Worm (Caenorhabditis elegans): ENCODE measurements around the gene str-92.

str-92 gene

DNA sequence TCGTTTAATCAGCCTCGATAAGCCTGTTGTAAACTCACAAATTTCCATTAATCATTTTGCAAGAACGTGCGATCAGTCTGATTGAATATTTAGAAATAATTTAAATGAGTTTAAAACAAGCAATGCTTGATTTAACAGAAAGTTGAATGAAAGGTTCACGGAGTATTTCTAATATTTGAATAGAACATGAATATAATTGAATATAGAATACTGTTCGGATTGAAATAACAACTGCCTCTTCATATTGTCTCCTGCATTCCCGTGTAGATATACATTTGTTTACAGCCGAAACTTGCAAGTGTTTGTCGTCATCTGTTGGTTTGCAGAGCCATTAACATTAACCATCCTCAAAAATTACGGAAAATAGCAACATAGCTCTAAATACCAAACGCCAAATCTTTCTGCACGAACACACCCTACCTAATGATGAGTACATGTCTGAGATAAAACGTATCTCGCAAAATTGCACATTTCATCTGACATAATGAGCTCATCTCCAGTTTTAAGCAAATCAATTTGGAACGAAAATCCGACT is 24.3 kb upstream of the str-92 start, which contains the start of the genes Y26G10.5 and srh-32:
Y26G10.5 (minus strand) TSS at position 101 of the 535 bp plus-strand sequence.
srh-32 (plus strand) TSS at position 485 of the 535 bp plus-strand sequence.
- TF ChIP-seq B0019.2 (GFP tag; conservative IDR thresholded peaks at IDR 0.05) (no peak), nhr-80 (tag; optimal IDR thresholded peaks at IDR 0.05) (no peak), bed-2 (GFP tag; IDR thresholded peaks at IDR 0.05) (no peak), F49E8.2 (tag; optimal IDR thresholded peaks at IDR 0.05; ENCODE audit: insufficient read depth) (no peak), dpl-1 (GFP tag; optimal IDR thresholded peaks at IDR 0.05) (no peak), egrh-3 (GFP tag; IDR thresholded peaks at IDR 0.05) (no peak), ztf-28 (GFP tag; IDR thresholded peaks at IDR 0.05) (no peak)

DNA sequence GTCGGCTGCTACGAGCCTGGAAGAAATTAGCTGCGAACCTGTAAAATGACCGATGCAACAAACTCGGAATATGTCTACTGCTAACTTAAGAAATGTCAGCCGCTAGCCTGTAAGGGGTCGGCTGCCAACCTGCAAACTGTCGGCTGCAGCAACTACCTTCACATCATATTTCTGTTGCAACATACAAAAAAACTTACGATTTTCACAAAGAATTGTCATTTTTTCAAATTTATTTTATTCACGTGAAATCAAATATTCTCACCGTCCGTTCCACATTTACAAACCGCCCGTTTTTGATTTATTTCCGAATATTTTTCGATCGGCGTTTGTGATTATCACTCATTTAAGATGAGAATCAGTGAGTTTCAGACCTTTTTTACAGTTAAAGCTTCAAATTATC is 23.2 kb upstream of the str-92 start, which contains the start of gene Y26G10.6:
Y26G10.6 (plus strand) TSS at position 301 of the 400 bp plus-strand sequence.
- TF ChIP-seq pha-4 (tag; optimal IDR thresholded peaks at IDR 0.05): no peak
- no peak for TF ChIP-seq mes-4 (tag; optimal IDR thresholded peaks at IDR 0.05)
- TF ChIP-seq dpff-1 (tag; optimal IDR thresholded peaks at IDR 0.05): no peak
- no peak for TF ChIP-seq ceh-79 (tag; optimal IDR thresholded peaks at IDR 0.05)
- TF ChIP-seq ceh-40 (GFP tag; IDR thresholded peaks at IDR 0.05): no peak
- no peak for TF ChIP-seq ztf-18 (tag; optimal IDR thresholded peaks at IDR 0.05)
- no peak for TF ChIP-seq sea-2 (GFP tag; IDR thresholded peaks at IDR 0.05)
- no peak for TF ChIP-seq mel-28 (tag; optimal IDR thresholded peaks at IDR 0.05; ENCODE audit: borderline replicate concordance)
- TF ChIP-seq xnd-1 (tag; optimal IDR thresholded peaks at IDR 0.05): no peak
- no peak for TF ChIP-seq egrh-3 (GFP tag; IDR thresholded peaks at IDR 0.05)
- no peak for TF ChIP-seq let-526 (GFP tag; IDR thresholded peaks at IDR 0.05)
- no peak for TF ChIP-seq lin-40 (tag; optimal IDR thresholded peaks at IDR 0.05)
- TF ChIP-seq C17E4.6 (GFP tag; IDR thresholded peaks at IDR 0.05): no peak
- no peak for TF ChIP-seq rpc-1 (optimal IDR thresholded peaks at IDR 0.05)
- no peak for TF ChIP-seq rpc-1 (tag; optimal IDR thresholded peaks at IDR 0.05)
- no peak for TF ChIP-seq aptf-2 (GFP tag; conservative IDR thresholded peaks at IDR 0.05)

DNA sequence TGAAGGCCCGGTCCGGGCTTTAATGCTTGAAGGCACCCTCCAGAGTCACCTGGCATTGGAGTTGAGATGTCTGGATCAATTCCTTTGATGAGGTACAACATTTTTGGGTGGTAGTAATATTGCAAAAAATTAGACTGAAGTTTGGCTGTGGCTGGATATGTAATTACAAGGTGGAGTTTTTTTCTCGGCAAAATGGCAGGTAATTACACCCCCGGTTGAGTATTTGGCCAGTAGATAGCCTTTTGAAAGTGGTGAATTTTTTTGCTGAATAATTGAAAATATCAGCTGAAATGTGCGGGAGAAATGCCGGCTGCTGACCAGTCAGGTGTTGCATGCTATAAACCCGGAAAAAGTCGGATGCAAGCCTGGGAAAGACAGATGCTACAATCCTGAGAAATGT is 22.6 kb upstream of the str-92 start, which contains the start of gene Y26G10.4:
Y26G10.4 (minus strand) TSS at position 101 of the 400 bp plus-strand sequence.
- TF ChIP-seq ekl-4 (GFP tag; IDR thresholded peaks at IDR 0.05) (no peak), rcor-1 (GFP tag; IDR thresholded peaks at IDR 0.05) (no peak), B0019.2 (GFP tag; conservative IDR thresholded peaks at IDR 0.05) (no peak), lin-35 (GFP tag; optimal IDR thresholded peaks at IDR 0.05) (no peak), cebp-2 (GFP tag; IDR thresholded peaks at IDR 0.05) (no peak), B0035.1 (tag; optimal IDR thresholded peaks at IDR 0.05) (no peak), nfyb-1 (GFP tag; IDR thresholded peaks at IDR 0.05) (no peak), nhr-179 (tag; optimal IDR thresholded peaks at IDR 0.05) (no peak), sdz-38 (tag; optimal IDR thresholded peaks at IDR 0.05) (no peak), egl-18 (GFP tag; IDR thresholded peaks at IDR 0.05) (no peak), bed-1 (GFP tag; IDR thresholded peaks at IDR 0.05) (no peak), Y95B8A.8 (GFP tag; IDR thresholded peaks at IDR 0.05) (no peak), bed-2 (GFP tag; IDR thresholded peaks at IDR 0.05) (no peak), mxl-1 (tag; optimal IDR thresholded peaks at IDR 0.05) (no peak), dox-1 (GFP tag; IDR thresholded peaks at IDR 0.05) (no peak), somi-1 (GFP tag; optimal IDR thresholded peaks at IDR 0.05) (no peak), unc-130 (GFP tag; optimal IDR thresholded peaks at IDR 0.05) (no peak), ceh-91 (GFP tag; IDR thresholded peaks at IDR 0.05) (no peak)

Data from whole organism, young adult.